Fruit fly (Drosophila melanogaster) whole organism, embryonic: ENCODE data around the gene CG4382.
A peak's percentile ranks its signal among the peaks of the same experiment; 100 is the strongest.

Experiments used
- CG10321 ChIP-seq: fragments of 200-800 bp; sonication (Bioruptor generic); IDR thresholded peaks from 2 replicates; pipeline ENCODE4 v1.3.6; 2022; ENCODE audit warnings: missing biosample characterization, missing genetic modification characterization
- CG10462 ChIP-seq: fragments of 200-800 bp; sonication (Bioruptor generic); optimal IDR thresholded peaks from 2 replicates; lab custom pipeline; 2016; ENCODE audit warnings: missing biosample characterization, missing genetic modification characterization
- CG13287 ChIP-seq: fragments of 200-800 bp; sonication (Bioruptor generic); IDR thresholded peaks from 2 replicates; pipeline ENCODE4 v1.3.6; 2022; ENCODE audit warnings: missing biosample characterization, missing genetic modification characterization; ENCODE audit not compliant: partially characterized antibody
- CG13296 ChIP-seq: fragments of 200-800 bp; sonication (Bioruptor generic); optimal IDR thresholded peaks from 3 replicates; lab custom pipeline; 2018; ENCODE audit warnings: missing biosample characterization, mild to moderate bottlenecking, missing genetic modification characterization
- CG14441 ChIP-seq: fragments of 200-800 bp; sonication (Bioruptor generic); IDR thresholded peaks from 2 replicates; pipeline ENCODE4 v1.3.6; 2022; ENCODE audit warnings: missing biosample characterization, missing genetic modification characterization
- CG16779 ChIP-seq: fragments of 200-800 bp; sonication (Bioruptor generic); IDR thresholded peaks from 2 replicates; pipeline ENCODE4 v1.3.6; 2022; ENCODE audit warnings: missing biosample characterization, missing genetic modification characterization
- CG17328 ChIP-seq: fragments of 200-800 bp; sonication (Bioruptor generic); IDR thresholded peaks from 2 replicates; pipeline ENCODE4 v1.3.6; 2022; ENCODE audit warnings: missing biosample characterization, missing genetic modification characterization
- CG17912 ChIP-seq: fragments of 200-800 bp; sonication (Bioruptor generic); optimal IDR thresholded peaks from 2 replicates; lab custom pipeline; 2018; ENCODE audit warnings: missing biosample characterization, mild to moderate bottlenecking, missing genetic modification characterization
- CG2199 ChIP-seq: fragments of 200-800 bp; sonication (Bioruptor generic); IDR thresholded peaks from 3 replicates; pipeline ENCODE4 v1.3.6; 2022; ENCODE audit warnings: missing biosample characterization, missing genetic modification characterization
- CG31224 ChIP-seq: fragments of 200-800 bp; sonication (Bioruptor generic); IDR thresholded peaks from 2 replicates; pipeline ENCODE4 v1.3.6; 2022; ENCODE audit warnings: missing biosample characterization, missing genetic modification characterization
- CG31441 ChIP-seq: fragments of 200-800 bp; sonication (Bioruptor generic); IDR thresholded peaks from 2 replicates; pipeline ENCODE4 v1.3.6; 2022; ENCODE audit warnings: missing biosample characterization, missing genetic modification characterization
- CG42726 ChIP-seq: fragments of 200-800 bp; sonication (Bioruptor generic); IDR thresholded peaks from 2 replicates; pipeline ENCODE4 v1.3.6; 2022; ENCODE audit warnings: missing biosample characterization, missing genetic modification characterization; ENCODE audit not compliant: partially characterized antibody
- CG4328 ChIP-seq: fragments of 200-800 bp; sonication (Bioruptor generic); optimal IDR thresholded peaks from 3 replicates; lab custom pipeline; 2017; ENCODE audit warnings: missing biosample characterization, missing genetic modification reagents, missing genetic modification characterization
- CG4360 ChIP-seq: fragments of 200-800 bp; sonication (Bioruptor generic); IDR thresholded peaks from 2 replicates; pipeline ENCODE4 v1.3.6; 2022; ENCODE audit warnings: missing biosample characterization, missing genetic modification characterization
- CG43689 ChIP-seq: fragments of 200-800 bp; sonication (Bioruptor generic); IDR thresholded peaks from 2 replicates; pipeline ENCODE4 v1.3.6; 2022; ENCODE audit warnings: missing biosample characterization, missing genetic modification characterization
- CG7987 ChIP-seq: fragments of 200-800 bp; sonication (Bioruptor generic); optimal IDR thresholded peaks from 2 replicates; lab custom pipeline; 2018; ENCODE audit warnings: missing biosample characterization, mild to moderate bottlenecking, missing genetic modification characterization, moderate library complexity
- Chrac-16 ChIP-seq: fragments of 200-800 bp; sonication (Bioruptor generic); optimal IDR thresholded peaks from 3 replicates; lab custom pipeline; 2016; ENCODE audit warnings: missing biosample characterization, missing genetic modification characterization
- CoRest ChIP-seq: fragments of 200-800 bp; sonication (Bioruptor generic); optimal IDR thresholded peaks from 3 replicates; lab custom pipeline; 2018; ENCODE audit warnings: missing biosample characterization, mild to moderate bottlenecking, missing genetic modification characterization, moderate library complexity
- CrebB ChIP-seq: fragments of 200-800 bp; sonication (Bioruptor generic); optimal IDR thresholded peaks from 3 replicates; lab custom pipeline; 2018; ENCODE audit warnings: missing biosample characterization, mild to moderate bottlenecking, missing genetic modification characterization
- E2f2 ChIP-seq: fragments of 200-800 bp; sonication (Bioruptor generic); IDR thresholded peaks from 2 replicates; pipeline ENCODE4 v1.3.6; 2022; ENCODE audit warnings: missing biosample characterization, missing genetic modification characterization
- HLH3B ChIP-seq: fragments of 200-800 bp; sonication (Bioruptor generic); IDR thresholded peaks from 2 replicates; pipeline ENCODE4 v1.3.6; 2022; ENCODE audit warnings: missing biosample characterization, missing genetic modification characterization
- Hr39 ChIP-seq: fragments of >200 bp; optimal IDR thresholded peaks from 2 replicates; lab custom pipeline; 2017
- Lhr ChIP-seq: fragments of 200-800 bp; sonication (Bioruptor generic); optimal IDR thresholded peaks from 3 replicates; lab custom pipeline; 2017; ENCODE audit warnings: mild to moderate bottlenecking, missing biosample characterization, missing genetic modification reagents, missing genetic modification characterization
- Lim3 ChIP-seq: fragments of 200-800 bp; sonication (Bioruptor generic); IDR thresholded peaks from 2 replicates; pipeline ENCODE4 v1.3.6; 2022; ENCODE audit warnings: missing biosample characterization, missing genetic modification characterization
- MBD-R2 ChIP-seq: fragments of 200-800 bp; sonication (Bioruptor generic); IDR thresholded peaks from 2 replicates; pipeline ENCODE4 v1.3.6; 2022; ENCODE audit warnings: missing biosample characterization, missing genetic modification characterization
- NFAT ChIP-seq: fragments of 200-800 bp; sonication (Bioruptor generic); IDR thresholded peaks from 2 replicates; pipeline ENCODE4 v1.3.6; 2022; ENCODE audit warnings: missing biosample characterization, missing genetic modification characterization
- Nf-YA ChIP-seq: fragments of 200-800 bp; sonication (Bioruptor generic); IDR thresholded peaks from 2 replicates; pipeline ENCODE4 v1.3.6; 2022; ENCODE audit warnings: missing biosample characterization, missing genetic modification characterization
- Nf-YB ChIP-seq: fragments of 200-800 bp; sonication (Bioruptor generic); optimal IDR thresholded peaks from 3 replicates; lab custom pipeline; 2019; ENCODE audit warnings: missing biosample characterization, mild to moderate bottlenecking, missing genetic modification characterization, moderate library complexity
- ab ChIP-seq: fragments of 200-800 bp; sonication (Bioruptor generic); optimal IDR thresholded peaks from 2 replicates; lab custom pipeline; 2016; ENCODE audit warnings: missing biosample characterization, missing genetic modification characterization
- abd-A ChIP-seq: fragments of 200-800 bp; sonication (Bioruptor generic); optimal IDR thresholded peaks from 3 replicates; lab custom pipeline; 2019; ENCODE audit warnings: missing biosample characterization, mild to moderate bottlenecking, missing genetic modification characterization, moderate library complexity
- crc ChIP-seq: fragments of 200-800 bp; sonication (Bioruptor generic); optimal IDR thresholded peaks from 2 replicates; lab custom pipeline; 2016; ENCODE audit warnings: missing biosample characterization, missing genetic modification characterization
- crol ChIP-seq: fragments of 200-800 bp; sonication (Bioruptor generic); IDR thresholded peaks from 2 replicates; pipeline ENCODE4 v1.3.6; 2022; ENCODE audit warnings: missing biosample characterization, missing genetic modification characterization
- dmrt99B ChIP-seq: fragments of 200-800 bp; sonication (Bioruptor generic); optimal IDR thresholded peaks from 2 replicates; lab custom pipeline; 2018; ENCODE audit warnings: missing biosample characterization, mild to moderate bottlenecking, missing genetic modification characterization, moderate library complexity
- dpn ChIP-seq, 2 experiments: fragments of 200-800 bp; sonication (Bioruptor generic); optimal IDR thresholded peaks; 3 replicates each; lab custom pipeline; 2016; ENCODE audit warnings: missing biosample characterization in 2 of 2, missing genetic modification characterization in 2 of 2
- eve ChIP-seq, 2 experiments: fragments of >200 bp; optimal IDR thresholded peaks; 2 replicates each; lab custom pipeline; 2017; ENCODE audit warnings: missing biosample characterization in 2 of 2, missing genetic modification characterization in 2 of 2
- ewg ChIP-seq: fragments of 200-800 bp; sonication (Bioruptor generic); optimal IDR thresholded peaks from 3 replicates; lab custom pipeline; 2017; ENCODE audit warnings: mild to moderate bottlenecking, missing biosample characterization, missing genetic modification reagents, missing genetic modification characterization
- h ChIP-seq: fragments of >200 bp; optimal IDR thresholded peaks from 2 replicates; lab custom pipeline; 2017
- her ChIP-seq: fragments of 200-800 bp; sonication (Bioruptor generic); optimal IDR thresholded peaks from 2 replicates; lab custom pipeline; 2016; ENCODE audit warnings: missing biosample characterization, missing genetic modification characterization
- hkb ChIP-seq, 2 experiments: fragments of 200-800 bp in 1 of 2; fragments of >200 bp in 1 of 2; sonication (Bioruptor generic) in 1 of 2; IDR thresholded peaks in 1 of 2; optimal IDR thresholded peaks in 1 of 2; 2 replicates each; pipeline versions ENCODE4 v1.3.6 to Lab custom; 2017 to 2022; ENCODE audit warnings: missing biosample characterization in 1 of 2, missing genetic modification characterization in 1 of 2
- hth ChIP-seq: fragments of >200 bp; optimal IDR thresholded peaks from 2 replicates; lab custom pipeline; 2017; ENCODE audit warnings: inconsistent platforms
- lbe ChIP-seq: fragments of 200-800 bp; sonication (Bioruptor generic); optimal IDR thresholded peaks from 2 replicates; lab custom pipeline; 2016; ENCODE audit warnings: missing biosample characterization, mild to moderate bottlenecking, missing genetic modification characterization
- nau ChIP-seq: fragments of 200-800 bp; sonication (Bioruptor generic); optimal IDR thresholded peaks from 3 replicates; lab custom pipeline; 2017; ENCODE audit warnings: missing biosample characterization, mild to moderate bottlenecking, missing genetic modification characterization, missing genetic modification reagents
- nom ChIP-seq: fragments of 200-800 bp; sonication (Bioruptor generic); optimal IDR thresholded peaks from 2 replicates; lab custom pipeline; 2017; ENCODE audit warnings: missing biosample characterization, missing genetic modification characterization, mild to moderate bottlenecking, moderate library complexity, missing genetic modification reagents
- org-1 ChIP-seq: fragments of 200-800 bp; sonication (Bioruptor generic); optimal IDR thresholded peaks from 2 replicates; lab custom pipeline; 2017; ENCODE audit warnings: missing biosample characterization, missing genetic modification characterization
- pho ChIP-seq: fragments of 200-800 bp; sonication (Bioruptor generic); optimal IDR thresholded peaks from 2 replicates; lab custom pipeline; 2016; ENCODE audit warnings: missing biosample characterization, missing genetic modification characterization
- prd ChIP-seq, 3 experiments: fragments of >200 bp in 2 of 3; fragments of 200-800 bp in 1 of 3; sonication (Bioruptor generic) in 1 of 3; optimal IDR thresholded peaks in 2 of 3; IDR thresholded peaks in 1 of 3; 2 replicates in 2 of 3; 3 replicates in 1 of 3; pipeline versions ENCODE4 v1.3.6 to Lab custom; 2017 to 2022; ENCODE audit warnings: missing biosample characterization in 1 of 3, missing genetic modification characterization in 1 of 3
- sima ChIP-seq: fragments of 200-800 bp; sonication (Bioruptor generic); optimal IDR thresholded peaks from 2 replicates; lab custom pipeline; 2016; ENCODE audit warnings: missing biosample characterization, missing genetic modification characterization
- sr ChIP-seq: fragments of 200-800 bp; sonication (Bioruptor generic); IDR thresholded peaks from 3 replicates; pipeline ENCODE4 v1.3.6; 2022; ENCODE audit warnings: missing biosample characterization, missing genetic modification characterization
- trem ChIP-seq: fragments of 200-800 bp; optimal IDR thresholded peaks from 3 replicates; lab custom pipeline; 2019; ENCODE audit warnings: missing biosample characterization, mild to moderate bottlenecking, missing genetic modification characterization, moderate library complexity
- usp ChIP-seq: fragments of >200 bp; optimal IDR thresholded peaks from 2 replicates; lab custom pipeline; 2017; ENCODE audit warnings: missing biosample characterization, missing genetic modification characterization

CG4382 gene

DNA sequence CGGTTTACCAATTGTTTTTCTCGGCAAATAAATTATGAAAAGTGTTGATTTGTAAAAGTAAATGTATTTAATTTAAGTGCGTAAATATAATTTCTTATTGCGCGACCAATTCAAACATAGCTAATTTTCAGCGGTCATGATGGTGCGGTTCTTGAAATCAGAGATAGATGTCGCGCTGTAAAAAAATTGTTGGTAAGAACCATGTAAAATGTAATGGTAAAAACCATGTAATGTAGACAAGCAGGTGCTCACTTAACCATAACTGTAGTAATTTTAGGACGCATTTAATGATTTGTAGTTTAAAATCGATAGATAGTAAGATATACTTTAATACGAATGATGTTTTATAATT is 12.0 kb upstream of the CG4382 start (continued):
- no peak for TF ChIP-seq abd-A (tag; lab: Kevin White, UChicago)
- no peak for TF ChIP-seq pho (GFP tag; lab: Kevin White, UChicago)
- no peak for TF ChIP-seq CG13287 (GFP tag; lab: Robert Waterston, UW)
- TF ChIP-seq E2f2 (GFP tag; lab: Robert Waterston, UW) = peak; percentile 78
- no peak for TF ChIP-seq CG10321 (GFP tag; lab: Robert Waterston, UW)
- no peak for TF ChIP-seq nom (GFP tag; lab: Kevin White, UChicago)
- TF ChIP-seq CG13296 = no peak
- TF ChIP-seq dmrt99B = no peak

DNA sequence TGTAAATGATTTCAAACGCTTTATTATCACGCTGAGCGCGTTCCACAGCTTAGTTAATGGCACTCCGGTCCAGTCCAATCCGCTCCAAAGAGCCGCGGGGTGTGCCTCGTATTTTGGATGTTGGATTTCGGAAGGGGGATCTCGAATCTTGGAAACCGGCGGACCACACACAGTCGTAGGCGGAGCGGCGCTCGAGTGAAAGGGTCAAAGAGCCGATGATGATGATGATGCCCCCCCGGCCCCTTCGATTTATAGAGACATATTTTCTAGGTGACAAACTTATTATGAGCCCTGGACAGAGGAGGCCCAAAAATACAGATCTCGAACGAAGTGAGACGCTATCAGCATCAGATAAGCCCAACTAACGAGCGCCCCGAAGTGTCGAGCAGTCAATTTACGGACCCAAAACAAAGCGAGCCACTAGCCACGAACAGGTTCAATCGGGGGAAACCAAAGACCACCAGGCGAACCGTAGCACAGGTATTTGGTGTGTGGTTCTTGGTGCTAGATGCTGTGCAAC is 8.7 kb upstream of the CG4382 start:
- TF ChIP-seq her (GFP tag; lab: Kevin White, UChicago) = no peak
- TF ChIP-seq CG4360 (GFP tag; lab: Robert Waterston, UW) = peak; percentile 23; the same call in 1 of the 2 replicates
- TF ChIP-seq CG42726 (GFP tag; lab: Robert Waterston, UW) = no peak
- no peak for TF ChIP-seq crc (GFP tag; lab: Kevin White, UChicago)
- no peak for TF ChIP-seq prd (optimal IDR thresholded peaks at IDR 0.05; lab: Kevin White, UChicago)
- TF ChIP-seq prd (GFP tag; IDR thresholded peaks at IDR 0.05; lab: Robert Waterston, UW) = no peak
- no peak for TF ChIP-seq CG14441 (GFP tag; lab: Robert Waterston, UW)
- no peak for TF ChIP-seq ab (GFP tag; lab: Kevin White, UChicago)
- TF ChIP-seq CG17912 (GFP tag; lab: Kevin White, UChicago) = no peak
- no peak for TF ChIP-seq pho (GFP tag; lab: Kevin White, UChicago)
- no peak for TF ChIP-seq CG17328
- TF ChIP-seq CrebB (tag; lab: Kevin White, UChicago) = no peak
- TF ChIP-seq CoRest = no peak
- TF ChIP-seq MBD-R2 = no peak
- no peak for TF ChIP-seq Hr39 (lab: Kevin White, UChicago)
- no peak for TF ChIP-seq h (lab: Kevin White, UChicago)
- no peak for TF ChIP-seq Nf-YB (GFP tag; lab: Kevin White, UChicago)
- no peak for TF ChIP-seq eve (GFP tag; optimal IDR thresholded peaks at IDR 0.05; lab: Kevin White, UChicago)
- no peak for TF ChIP-seq lbe (GFP tag; lab: Kevin White, UChicago)
- no peak for TF ChIP-seq hkb (optimal IDR thresholded peaks at IDR 0.05; lab: Kevin White, UChicago)
- TF ChIP-seq hkb (GFP tag; IDR thresholded peaks at IDR 0.05; lab: Robert Waterston, UW) = no peak
- TF ChIP-seq CG2199 (GFP tag; lab: Robert Waterston, UW) = no peak
- no peak for TF ChIP-seq ewg (GFP tag; lab: Kevin White, UChicago)
- TF ChIP-seq HLH3B (GFP tag; lab: Robert Waterston, UW) = no peak
- no peak for TF ChIP-seq CG31441 (GFP tag; lab: Robert Waterston, UW)
- TF ChIP-seq CG7987 (GFP tag; lab: Kevin White, UChicago) = no peak
- TF ChIP-seq NFAT (GFP tag; lab: Robert Waterston, UW) = no peak
- no peak for TF ChIP-seq CG4328 (GFP tag; lab: Kevin White, UChicago)
- TF ChIP-seq sr = 0 out of 3 replicates have a peak, but pooled peaks have one; percentile 41
- TF ChIP-seq CG10462 (GFP tag; lab: Kevin White, UChicago) = no peak
- TF ChIP-seq Lim3 (GFP tag; lab: Robert Waterston, UW) = no peak
- TF ChIP-seq nau = no peak
- TF ChIP-seq dpn (GFP tag; optimal IDR thresholded peaks at IDR 0.05; lab: Kevin White, UChicago) = no peak
- no peak for TF ChIP-seq Nf-YA (GFP tag; lab: Robert Waterston, UW)
- no peak for TF ChIP-seq usp (GFP tag; lab: Kevin White, UChicago)
- no peak for TF ChIP-seq CG16779 (GFP tag; lab: Robert Waterston, UW)
- peak; percentile 73 for TF ChIP-seq abd-A (tag; lab: Kevin White, UChicago)
- no peak for TF ChIP-seq org-1 (GFP tag; lab: Kevin White, UChicago)
- TF ChIP-seq sima (GFP tag; lab: Kevin White, UChicago) = no peak
- TF ChIP-seq CG31224 (GFP tag; lab: Robert Waterston, UW) = no peak
- TF ChIP-seq Lhr (GFP tag; lab: Kevin White, UChicago) = no peak
- TF ChIP-seq Chrac-16 (GFP tag; lab: Kevin White, UChicago) = no peak
- no peak for TF ChIP-seq CG43689 (GFP tag; lab: Robert Waterston, UW)
- peak; percentile 48; the same call in 1 of the 2 replicates for TF ChIP-seq crol (GFP tag; lab: Robert Waterston, UW)
- no peak for TF ChIP-seq trem
- TF ChIP-seq hth = no peak
